Fruit fly (Drosophila melanogaster) whole organism, embryonic: ENCODE data around the gene Dsp1.

ENCODE experiments used
- CG11398 ChIP-seq: fragments of 200-800 bp; sonication (Bioruptor generic); optimal IDR thresholded peaks from 2 replicates; lab custom pipeline; 2016; ENCODE audit warnings: missing biosample characterization, missing genetic modification characterization
- CG13123 ChIP-seq: fragments of 200-800 bp; sonication (Bioruptor generic); optimal IDR thresholded peaks from 2 replicates; lab custom pipeline; 2016; ENCODE audit warnings: missing biosample characterization, missing genetic modification characterization
- CG14860 ChIP-seq: fragments of 200-800 bp; sonication (Bioruptor generic); IDR thresholded peaks from 3 replicates; pipeline ENCODE4 v1.3.6; 2022; ENCODE audit warnings: missing biosample characterization, missing genetic modification characterization; ENCODE audit not compliant: partially characterized antibody
- CG15073 ChIP-seq: fragments of 200-800 bp; sonication (Bioruptor generic); optimal IDR thresholded peaks from 2 replicates; lab custom pipeline; 2016; ENCODE audit warnings: missing biosample characterization, missing genetic modification characterization
- CG1647 ChIP-seq: fragments of 200-800 bp; sonication (Bioruptor generic); optimal IDR thresholded peaks from 3 replicates; lab custom pipeline; 2016; ENCODE audit warnings: missing biosample characterization, missing genetic modification characterization
- CG17361 ChIP-seq: fragments of 200-800 bp; sonication (Bioruptor generic); IDR thresholded peaks from 3 replicates; pipeline ENCODE4 v1.3.6; 2022; ENCODE audit warnings: missing biosample characterization, missing genetic modification characterization
- CG17612 ChIP-seq: fragments of 200-800 bp; sonication (Bioruptor generic); IDR thresholded peaks from 2 replicates; pipeline ENCODE4 v1.3.6; 2022; ENCODE audit warnings: missing biosample characterization, missing genetic modification characterization
- CG2712 ChIP-seq: fragments of 200-800 bp; optimal IDR thresholded peaks from 3 replicates; lab custom pipeline; 2019; ENCODE audit warnings: missing biosample characterization, mild to moderate bottlenecking, missing genetic modification characterization, moderate library complexity
- CG31441 ChIP-seq: fragments of 200-800 bp; sonication (Bioruptor generic); IDR thresholded peaks from 2 replicates; pipeline ENCODE4 v1.3.6; 2022; ENCODE audit warnings: missing biosample characterization, missing genetic modification characterization
- CG3163 ChIP-seq: fragments of 200-800 bp; sonication (Bioruptor generic); optimal IDR thresholded peaks from 3 replicates; lab custom pipeline; 2016; ENCODE audit warnings: missing biosample characterization, missing genetic modification characterization
- CG32767 ChIP-seq: fragments of 200-800 bp; sonication (Bioruptor generic); IDR thresholded peaks from 2 replicates; pipeline ENCODE4 v1.3.6; 2022; ENCODE audit warnings: missing biosample characterization, missing genetic modification characterization
- CG3407 ChIP-seq: fragments of 200-800 bp; sonication (Bioruptor generic); optimal IDR thresholded peaks from 2 replicates; lab custom pipeline; 2018; ENCODE audit warnings: missing biosample characterization, mild to moderate bottlenecking, missing genetic modification characterization
- CG3726 ChIP-seq: fragments of 200-800 bp; sonication (Bioruptor generic); IDR thresholded peaks from 3 replicates; pipeline ENCODE4, ENCODE4 v1.3.6; 2022; ENCODE audit warnings: missing biosample characterization, missing genetic modification characterization
- CG4360 ChIP-seq: fragments of 200-800 bp; sonication (Bioruptor generic); IDR thresholded peaks from 2 replicates; pipeline ENCODE4 v1.3.6; 2022; ENCODE audit warnings: missing biosample characterization, missing genetic modification characterization
- CG43689 ChIP-seq: fragments of 200-800 bp; sonication (Bioruptor generic); IDR thresholded peaks from 2 replicates; pipeline ENCODE4 v1.3.6; 2022; ENCODE audit warnings: missing biosample characterization, missing genetic modification characterization
- CG4404 ChIP-seq: fragments of 200-800 bp; sonication (Bioruptor generic); IDR thresholded peaks from 2 replicates; pipeline ENCODE4 v1.3.6; 2022; ENCODE audit warnings: missing biosample characterization, missing genetic modification characterization
- CG4424 ChIP-seq: fragments of 200-800 bp; sonication (Bioruptor generic); optimal IDR thresholded peaks from 3 replicates; lab custom pipeline; 2016; ENCODE audit warnings: missing biosample characterization, missing genetic modification characterization
- CG6254 ChIP-seq: fragments of 200-800 bp; sonication (Bioruptor generic); optimal IDR thresholded peaks from 3 replicates; lab custom pipeline; 2017; ENCODE audit warnings: mild to moderate bottlenecking, missing biosample characterization, missing genetic modification reagents, missing genetic modification characterization
- CG7987 ChIP-seq: fragments of 200-800 bp; sonication (Bioruptor generic); optimal IDR thresholded peaks from 2 replicates; lab custom pipeline; 2018; ENCODE audit warnings: missing biosample characterization, mild to moderate bottlenecking, missing genetic modification characterization, moderate library complexity
- D ChIP-seq, 2 experiments: fragments of 200-800 bp in 1 of 2; fragments of >200 bp in 1 of 2; sonication (Bioruptor generic) in 1 of 2; optimal IDR thresholded peaks; 2 replicates in 1 of 2; 3 replicates in 1 of 2; lab custom pipeline; 2017; ENCODE audit warnings: mild to moderate bottlenecking in 1 of 2, missing biosample characterization in 1 of 2, missing genetic modification characterization in 1 of 2, missing genetic modification reagents in 1 of 2
- Doc2 ChIP-seq: fragments of 200-800 bp; sonication (Bioruptor generic); IDR thresholded peaks from 2 replicates; pipeline ENCODE4 v1.3.6; 2022; ENCODE audit warnings: missing biosample characterization, missing genetic modification characterization
- ERR ChIP-seq: fragments of 200-800 bp; sonication (Bioruptor generic); optimal IDR thresholded peaks from 2 replicates; lab custom pipeline; 2016; ENCODE audit warnings: missing biosample characterization, missing genetic modification characterization
- GATAe ChIP-seq: fragments of 200-800 bp; sonication (Bioruptor generic); conservative IDR thresholded peaks from 2 replicates; pipeline ENCODE4 v1.3.6; 2022; ENCODE audit warnings: missing biosample characterization, missing genetic modification characterization
- HLH3B ChIP-seq: fragments of 200-800 bp; sonication (Bioruptor generic); IDR thresholded peaks from 2 replicates; pipeline ENCODE4 v1.3.6; 2022; ENCODE audit warnings: missing biosample characterization, missing genetic modification characterization
- Myb ChIP-seq: fragments of 200-800 bp; sonication (Bioruptor generic); optimal IDR thresholded peaks from 2 replicates; lab custom pipeline; 2016; ENCODE audit warnings: missing biosample characterization, missing genetic modification characterization
- Neu2 ChIP-seq: fragments of 200-800 bp; sonication (Bioruptor generic); optimal IDR thresholded peaks from 3 replicates; lab custom pipeline; 2016; ENCODE audit warnings: missing biosample characterization, missing genetic modification characterization, borderline replicate concordance
- Sry-β ChIP-seq: fragments of 200-800 bp; sonication (Bioruptor generic); optimal IDR thresholded peaks from 2 replicates; lab custom pipeline; 2018; ENCODE audit warnings: missing biosample characterization, mild to moderate bottlenecking, missing genetic modification characterization, moderate library complexity
- Taf1 ChIP-seq: fragments of 200-800 bp; sonication (Bioruptor generic); IDR thresholded peaks from 2 replicates; pipeline ENCODE4 v1.3.6; 2022; ENCODE audit warnings: missing biosample characterization, missing genetic modification characterization
- ato ChIP-seq: fragments of 200-800 bp; sonication (Bioruptor generic); IDR thresholded peaks from 2 replicates; pipeline ENCODE4 v1.3.6; 2022; ENCODE audit warnings: missing biosample characterization, missing genetic modification characterization; ENCODE audit not compliant: partially characterized antibody
- az2 ChIP-seq: fragments of 200-800 bp; sonication (Bioruptor generic); optimal IDR thresholded peaks from 3 replicates; lab custom pipeline; 2016; ENCODE audit warnings: missing biosample characterization, missing genetic modification characterization
- bsh ChIP-seq, 2 experiments: fragments of 200-800 bp; sonication (Bioruptor generic); optimal IDR thresholded peaks; 2 replicates each; lab custom pipeline; 2017 to 2018; ENCODE audit warnings: mild to moderate bottlenecking in 2 of 2, missing biosample characterization in 2 of 2, missing genetic modification characterization in 2 of 2, moderate library complexity in 1 of 2
- btn ChIP-seq: fragments of 200-800 bp; sonication (Bioruptor generic); optimal IDR thresholded peaks from 2 replicates; lab custom pipeline; 2016; ENCODE audit warnings: missing biosample characterization, missing genetic modification characterization
- hb ChIP-seq: fragments of 200-800 bp; sonication (Bioruptor generic); IDR thresholded peaks from 3 replicates; pipeline ENCODE4 v1.3.6; 2022; ENCODE audit warnings: missing biosample characterization, missing genetic modification characterization; ENCODE audit not compliant: partially characterized antibody
- her ChIP-seq: fragments of 200-800 bp; sonication (Bioruptor generic); optimal IDR thresholded peaks from 2 replicates; lab custom pipeline; 2016; ENCODE audit warnings: missing biosample characterization, missing genetic modification characterization
- hkb ChIP-seq, 2 experiments: fragments of 200-800 bp in 1 of 2; fragments of >200 bp in 1 of 2; sonication (Bioruptor generic) in 1 of 2; IDR thresholded peaks in 1 of 2; optimal IDR thresholded peaks in 1 of 2; 2 replicates each; pipeline versions ENCODE4 v1.3.6 to Lab custom; 2017 to 2022; ENCODE audit warnings: missing biosample characterization in 1 of 2, missing genetic modification characterization in 1 of 2
- klu ChIP-seq: fragments of 200-800 bp; sonication (Bioruptor generic); IDR thresholded peaks from 2 replicates; pipeline ENCODE4 v1.3.6; 2022; ENCODE audit warnings: missing biosample characterization, missing genetic modification characterization
- lab ChIP-seq: fragments of 200-800 bp; sonication (Bioruptor generic); optimal IDR thresholded peaks from 3 replicates; lab custom pipeline; 2017; ENCODE audit warnings: missing biosample characterization, missing genetic modification characterization, mild to moderate bottlenecking, moderate library complexity, missing genetic modification reagents
- mld ChIP-seq: fragments of 200-800 bp; sonication (Bioruptor generic); IDR thresholded peaks from 3 replicates; pipeline ENCODE4 v1.3.6; 2022; ENCODE audit warnings: missing biosample characterization, missing genetic modification characterization; ENCODE audit not compliant: partially characterized antibody
- pb ChIP-seq: fragments of 200-800 bp; sonication (Bioruptor generic); optimal IDR thresholded peaks from 3 replicates; lab custom pipeline; 2016; ENCODE audit warnings: missing biosample characterization, missing genetic modification characterization
- pho ChIP-seq: fragments of 200-800 bp; sonication (Bioruptor generic); optimal IDR thresholded peaks from 2 replicates; lab custom pipeline; 2016; ENCODE audit warnings: missing biosample characterization, missing genetic modification characterization
- psq ChIP-seq: fragments of 200-800 bp; sonication (Bioruptor generic); optimal IDR thresholded peaks from 2 replicates; lab custom pipeline; 2017; ENCODE audit warnings: missing biosample characterization, missing genetic modification characterization
- repo ChIP-seq: fragments of 200-800 bp; sonication (Bioruptor generic); optimal IDR thresholded peaks from 2 replicates; lab custom pipeline; 2016; ENCODE audit warnings: missing biosample characterization, missing genetic modification characterization
- sc ChIP-seq, 3 experiments: fragments of >200 bp in 2 of 3; fragments of 200-800 bp in 1 of 3; sonication (Bioruptor generic) in 1 of 3; optimal IDR thresholded peaks; 2 replicates in 2 of 3; 3 replicates in 1 of 3; lab custom pipeline; 2017; ENCODE audit warnings: mild to moderate bottlenecking in 1 of 3, missing biosample characterization in 1 of 3, missing genetic modification characterization in 1 of 3, missing genetic modification reagents in 1 of 3
- sima ChIP-seq: fragments of 200-800 bp; sonication (Bioruptor generic); optimal IDR thresholded peaks from 2 replicates; lab custom pipeline; 2016; ENCODE audit warnings: missing biosample characterization, missing genetic modification characterization
- ssp ChIP-seq: fragments of 200-800 bp; sonication (Bioruptor generic); IDR thresholded peaks from 2 replicates; pipeline ENCODE4 v1.3.6; 2022; ENCODE audit warnings: missing biosample characterization, missing genetic modification characterization
- tin ChIP-seq: fragments of 200-800 bp; sonication (Bioruptor generic); optimal IDR thresholded peaks from 3 replicates; lab custom pipeline; 2016; ENCODE audit warnings: missing biosample characterization, missing genetic modification characterization
- tio ChIP-seq: fragments of 200-800 bp; sonication (Bioruptor generic); optimal IDR thresholded peaks from 2 replicates; lab custom pipeline; 2017; ENCODE audit warnings: missing biosample characterization, missing genetic modification characterization, inconsistent platforms
- tna ChIP-seq: fragments of 200-800 bp; sonication (Bioruptor generic); IDR thresholded peaks from 2 replicates; pipeline ENCODE4 v1.3.6; 2022; ENCODE audit warnings: missing biosample characterization, missing genetic modification characterization; ENCODE audit not compliant: partially characterized antibody
- unc-4 ChIP-seq: fragments of 200-800 bp; sonication (Bioruptor generic); IDR thresholded peaks from 2 replicates; pipeline ENCODE4 v1.3.6; 2022; ENCODE audit warnings: missing biosample characterization, missing genetic modification characterization; ENCODE audit not compliant: partially characterized antibody
- zen2 ChIP-seq: fragments of 200-800 bp; sonication (Bioruptor generic); IDR thresholded peaks from 3 replicates; pipeline ENCODE4 v1.3.6; 2022; ENCODE audit warnings: missing biosample characterization, missing genetic modification characterization; ENCODE audit not compliant: partially characterized antibody

Dsp1 gene

dm6 chrX:16385942-16386392, 52.6 kb downstream of the Dsp1 start (continued):
- TF ChIP-seq CG4404 (GFP tag; lab: Robert Waterston, UW), result no peak
- TF ChIP-seq repo, result no peak
- no peak for TF ChIP-seq Neu2
- TF ChIP-seq Doc2 (GFP tag; lab: Robert Waterston, UW), result no peak
- no peak for TF ChIP-seq sima (GFP tag; lab: Kevin White, UChicago)
- no peak for TF ChIP-seq her (GFP tag; lab: Kevin White, UChicago)
- TF ChIP-seq CG3407 (GFP tag; lab: Kevin White, UChicago), result no peak
- TF ChIP-seq CG13123 (GFP tag; lab: Kevin White, UChicago), result no peak
- no peak for TF ChIP-seq GATAe (GFP tag; lab: Robert Waterston, UW)
- no peak for TF ChIP-seq unc-4 (GFP tag; lab: Robert Waterston, UW)
- TF ChIP-seq CG17612 (GFP tag; lab: Robert Waterston, UW), result no peak
- TF ChIP-seq mld, result no peak
- no peak for TF ChIP-seq sc (optimal IDR thresholded peaks at IDR 0.05; lab: Kevin White, UChicago)
- no peak for TF ChIP-seq sc (GFP tag; optimal IDR thresholded peaks at IDR 0.05; lab: Kevin White, UChicago)
- TF ChIP-seq Taf1, result no peak
- no peak for TF ChIP-seq klu (GFP tag; lab: Robert Waterston, UW)
- TF ChIP-seq CG4360 (GFP tag; lab: Robert Waterston, UW), result no peak
- no peak for TF ChIP-seq CG3163 (GFP tag; lab: Kevin White, UChicago)
- TF ChIP-seq zen2 (GFP tag; lab: Robert Waterston, UW), result no peak
- TF ChIP-seq bsh (GFP tag; optimal IDR thresholded peaks at IDR 0.05; lab: Kevin White, UChicago), result no peak
- no peak for TF ChIP-seq ato
- TF ChIP-seq CG3726 (GFP tag; lab: Robert Waterston, UW), result no peak
- no peak for TF ChIP-seq az2 (GFP tag; lab: Kevin White, UChicago)
- TF ChIP-seq Sry-β (GFP tag; lab: Kevin White, UChicago), result no peak
- TF ChIP-seq CG11398, result no peak
- TF ChIP-seq lab, result peak; percentile 74
- no peak for TF ChIP-seq psq (GFP tag; lab: Kevin White, UChicago)
- no peak for TF ChIP-seq tin (GFP tag; lab: Kevin White, UChicago)
- no peak for TF ChIP-seq CG1647 (GFP tag; lab: Kevin White, UChicago)
- TF ChIP-seq pho (GFP tag; lab: Kevin White, UChicago), result peak; percentile 51
- TF ChIP-seq tna (GFP tag; lab: Robert Waterston, UW), result no peak
- no peak for TF ChIP-seq CG14860
- no peak for TF ChIP-seq Myb
- TF ChIP-seq CG7987, result no peak
- no peak for TF ChIP-seq CG15073
- TF ChIP-seq D (optimal IDR thresholded peaks at IDR 0.05; lab: Kevin White, UChicago), result no peak
- peak; percentile 18 for TF ChIP-seq D (GFP tag; optimal IDR thresholded peaks at IDR 0.05; lab: Kevin White, UChicago)
- peak; percentile 52; the same call in 1 of the 3 replicates for TF ChIP-seq CG17361 (GFP tag; lab: Robert Waterston, UW)
- no peak for TF ChIP-seq CG32767 (GFP tag; lab: Robert Waterston, UW)
- TF ChIP-seq CG4424 (GFP tag; lab: Kevin White, UChicago), result peak; percentile 44
- TF ChIP-seq hkb (optimal IDR thresholded peaks at IDR 0.05; lab: Kevin White, UChicago), result no peak
- TF ChIP-seq hkb (GFP tag; IDR thresholded peaks at IDR 0.05; lab: Robert Waterston, UW), result no peak
- TF ChIP-seq CG2712 (tag; lab: Kevin White, UChicago), result peak; percentile 35
- TF ChIP-seq pb, result no peak
- peak; percentile 58; the same call in 1 of the 2 replicates for TF ChIP-seq CG31441
- no peak for TF ChIP-seq hb
- TF ChIP-seq btn (GFP tag; lab: Kevin White, UChicago), result no peak
- TF ChIP-seq tio (GFP tag; lab: Kevin White, UChicago), result peak; percentile 54
- 0 out of 2 replicates have a peak, but pooled peaks have one; percentile 30 for TF ChIP-seq ssp (GFP tag; lab: Robert Waterston, UW)
- TF ChIP-seq CG6254 (GFP tag; lab: Kevin White, UChicago), result no peak
- TF ChIP-seq ERR (GFP tag; lab: Kevin White, UChicago), result no peak
- TF ChIP-seq HLH3B (GFP tag; lab: Robert Waterston, UW), result no peak
- no peak for TF ChIP-seq CG43689 (GFP tag; lab: Robert Waterston, UW)
